Worm (Caenorhabditis elegans) whole organism, L4 larva: Measurements from ENCODE around the gene C39B5.10.

ENCODE experiments used
- F26F4.8 ChIP-seq: fragments of 200-800 bp; sonication (Bioruptor generic); conservative IDR thresholded peaks from 2 replicates; pipeline ENCODE4 v1.3.6; 2022; ENCODE audit warnings: missing genetic modification characterization, missing compliant biosample characterization
- F44E2.7 ChIP-seq: fragments of 200-800 bp; sonication (Bioruptor generic); IDR thresholded peaks from 2 replicates; pipeline ENCODE4 v2.1.2; 2022; ENCODE audit warnings: missing genetic modification characterization, missing compliant biosample characterization
- Y48G9A.11 ChIP-seq: fragments of 200-800 bp; sonication (Bioruptor generic); IDR thresholded peaks from 2 replicates; pipeline ENCODE4 v1.3.6; 2022; ENCODE audit warnings: missing genetic modification reagents, missing genetic modification characterization, missing compliant biosample characterization
- Y75B8A.6 ChIP-seq: fragments of 200-800 bp; sonication (Bioruptor generic); IDR thresholded peaks from 2 replicates; pipeline ENCODE4 v1.3.6; 2022; ENCODE audit warnings: missing genetic modification reagents, missing genetic modification characterization, missing compliant biosample characterization
- ama-1 ChIP-seq: fragments of 150-350 bp; optimal IDR thresholded peaks from 2 replicates; lab custom pipeline; 2014; ENCODE audit warnings: inconsistent platforms, mixed read lengths
- ceh-28 ChIP-seq: fragments of 150-350 bp; optimal IDR thresholded peaks from 2 replicates; lab custom pipeline; 2014; ENCODE audit warnings: missing biosample characterization, missing genetic modification reagents, missing genetic modification characterization
- ceh-44 ChIP-seq: fragments of 200-800 bp; sonication (Bioruptor generic); IDR thresholded peaks from 2 replicates; pipeline ENCODE4 v1.3.6; 2022; ENCODE audit warnings: missing genetic modification reagents, missing genetic modification characterization, missing compliant biosample characterization
- ceh-62 ChIP-seq: sonication (generic microtip); optimal IDR thresholded peaks from 2 replicates; lab custom pipeline; 2017; ENCODE audit warnings: missing biosample characterization, missing genetic modification characterization
- ctbp-1 ChIP-seq: fragments of 200-800 bp; sonication (Bioruptor generic); IDR thresholded peaks from 2 replicates; pipeline ENCODE4 v1.3.6; 2022; ENCODE audit warnings: missing genetic modification reagents, missing genetic modification characterization, missing compliant biosample characterization
- daf-19 ChIP-seq: fragments of 200-800 bp; sonication (Bioruptor generic); conservative IDR thresholded peaks from 2 replicates; pipeline ENCODE4 v1.3.6; 2022; ENCODE audit warnings: missing genetic modification characterization, missing compliant biosample characterization
- dmd-9 ChIP-seq: fragments of 200-800 bp; sonication (Bioruptor generic); IDR thresholded peaks from 2 replicates; pipeline ENCODE4 v1.3.6; 2022; ENCODE audit warnings: missing genetic modification reagents, missing genetic modification characterization, missing compliant biosample characterization
- dve-1 ChIP-seq: sonication (generic microtip); optimal IDR thresholded peaks from 2 replicates; lab custom pipeline; 2017; ENCODE audit warnings: antibody characterized with exemption, mild to moderate bottlenecking, missing genetic modification characterization, missing compliant biosample characterization; ENCODE audit not compliant: insufficient read depth
- fkh-10 ChIP-seq: fragments of 150-350 bp; optimal IDR thresholded peaks from 2 replicates; lab custom pipeline; 2014; ENCODE audit warnings: missing biosample characterization, missing genetic modification reagents, missing genetic modification characterization
- hlh-11 ChIP-seq: fragments of 200-800 bp; sonication (Bioruptor generic); optimal IDR thresholded peaks from 2 replicates; lab custom pipeline; 2018; ENCODE audit warnings: mild to moderate bottlenecking, missing genetic modification characterization, missing compliant biosample characterization
- hlh-30 ChIP-seq: sonication (generic microtip); optimal IDR thresholded peaks from 2 replicates; lab custom pipeline; 2017; ENCODE audit warnings: antibody characterized with exemption, mild to moderate bottlenecking, missing genetic modification characterization, missing compliant biosample characterization; ENCODE audit not compliant: insufficient read depth
- lin-38 ChIP-seq: fragments of 200-800 bp; sonication (Bioruptor generic); IDR thresholded peaks from 2 replicates; pipeline ENCODE4 v1.3.6; 2022; ENCODE audit warnings: missing genetic modification reagents, missing genetic modification characterization, missing compliant biosample characterization
- lsy-2 ChIP-seq, 2 experiments: fragments of 150-350 bp in 1 of 2; sonication (generic microtip) in 1 of 2; optimal IDR thresholded peaks; 2 replicates each; lab custom pipeline; 2014 to 2017; ENCODE audit warnings: missing biosample characterization in 2 of 2, missing genetic modification characterization in 2 of 2
- madf-5 ChIP-seq, 2 experiments: fragments of 200-800 bp; sonication (Bioruptor generic); IDR thresholded peaks; 2 replicates each; pipeline ENCODE4 v1.3.6; 2022; ENCODE audit warnings: missing compliant biosample characterization in 2 of 2, missing genetic modification characterization in 2 of 2
- mdl-1 ChIP-seq, 2 experiments: fragments of 150-350 bp in 1 of 2; sonication (generic microtip) in 1 of 2; optimal IDR thresholded peaks; 2 replicates each; lab custom pipeline; 2014 to 2017; ENCODE audit warnings: missing biosample characterization in 2 of 2, missing genetic modification characterization in 2 of 2
- mxl-2 ChIP-seq: fragments of 200-800 bp; sonication (Bioruptor generic); conservative IDR thresholded peaks from 2 replicates; pipeline ENCODE4 v1.3.6; 2022; ENCODE audit warnings: missing genetic modification reagents, missing genetic modification characterization, missing compliant biosample characterization
- mxl-3 ChIP-seq: fragments of 200-800 bp; sonication (Bioruptor generic); optimal IDR thresholded peaks from 2 replicates; lab custom pipeline; 2018; ENCODE audit warnings: mild to moderate bottlenecking, missing genetic modification characterization, missing compliant biosample characterization
- nhr-10 ChIP-seq: fragments of 150-350 bp; optimal IDR thresholded peaks from 2 replicates; lab custom pipeline; 2014; ENCODE audit warnings: missing biosample characterization, missing genetic modification characterization
- nhr-111 ChIP-seq: fragments of 200-800 bp; sonication (Bioruptor generic); optimal IDR thresholded peaks from 2 replicates; lab custom pipeline; 2018; ENCODE audit warnings: mild to moderate bottlenecking, missing genetic modification characterization, missing compliant biosample characterization
- nhr-237 ChIP-seq: sonication (generic microtip); optimal IDR thresholded peaks from 2 replicates; lab custom pipeline; 2017; ENCODE audit warnings: missing biosample characterization, missing genetic modification characterization
- nhr-28 ChIP-seq: fragments of 150-350 bp; optimal IDR thresholded peaks from 2 replicates; lab custom pipeline; 2014; ENCODE audit warnings: missing biosample characterization, missing genetic modification characterization
- nhr-41 ChIP-seq: fragments of 200-800 bp; sonication (Bioruptor generic); IDR thresholded peaks from 2 replicates; pipeline ENCODE4 v1.3.6; 2022; ENCODE audit warnings: missing genetic modification reagents, missing genetic modification characterization, missing compliant biosample characterization
- pqm-1 ChIP-seq: sonication (generic microtip); optimal IDR thresholded peaks from 2 replicates; lab custom pipeline; 2017; ENCODE audit warnings: missing biosample characterization, missing genetic modification characterization
- sdz-12 ChIP-seq: fragments of 200-800 bp; sonication (Bioruptor generic); optimal IDR thresholded peaks from 2 replicates; lab custom pipeline; 2018; ENCODE audit warnings: mild to moderate bottlenecking, missing genetic modification characterization, missing compliant biosample characterization
- set-16 ChIP-seq: fragments of 200-800 bp; sonication (Bioruptor generic); IDR thresholded peaks from 2 replicates; pipeline ENCODE4 v1.3.6; 2022; ENCODE audit warnings: missing genetic modification reagents, missing genetic modification characterization, missing compliant biosample characterization
- snpc-4 ChIP-seq: fragments of 150-350 bp; optimal IDR thresholded peaks from 2 replicates; lab custom pipeline; 2014; ENCODE audit warnings: missing biosample characterization, missing genetic modification characterization
- spr-3 ChIP-seq: fragments of 200-800 bp; sonication (Bioruptor generic); optimal IDR thresholded peaks from 2 replicates; lab custom pipeline; 2018; ENCODE audit warnings: mild to moderate bottlenecking, missing genetic modification characterization, missing compliant biosample characterization
- unc-39 ChIP-seq: sonication (generic microtip); optimal IDR thresholded peaks from 2 replicates; lab custom pipeline; 2017; ENCODE audit warnings: missing biosample characterization, missing genetic modification characterization
- zfp-2 ChIP-seq: sonication (generic microtip); optimal IDR thresholded peaks from 2 replicates; lab custom pipeline; 2016; ENCODE audit warnings: mild to moderate bottlenecking, missing genetic modification characterization, missing compliant biosample characterization
- zip-2 ChIP-seq: fragments of 150-350 bp; optimal IDR thresholded peaks from 2 replicates; lab custom pipeline; 2014; ENCODE audit warnings: missing biosample characterization, missing genetic modification characterization
- ztf-11 ChIP-seq: fragments of 150-350 bp; optimal IDR thresholded peaks from 2 replicates; lab custom pipeline; 2014; ENCODE audit warnings: missing biosample characterization, missing genetic modification characterization
- ztf-7 ChIP-seq: fragments of 150-350 bp; optimal IDR thresholded peaks from 2 replicates; lab custom pipeline; 2014; ENCODE audit warnings: missing biosample characterization, missing genetic modification characterization

C39B5.10 gene

ce11 chrIII:2272732-2273131 is 33.3 kb upstream of the C39B5.10 start, which contains the start of gene fbxa-39:
Gene fbxa-39, plus strand, starts transcription at chrIII:2273032.
- TF ChIP-seq zip-2 (tag; lab: Kevin White, UChicago) (no peak), ama-1 (lab: Kevin White, UChicago) (no peak), nhr-111 (GFP tag; lab: Kevin White, UChicago) (no peak), zfp-2 (no peak), Y75B8A.6 (no peak), ceh-62 (tag; lab: Kevin White, UChicago) (no peak), mxl-2 (no peak), hlh-30 (tag; lab: Kevin White, UChicago) (no peak), sdz-12 (no peak), unc-39 (tag; lab: Kevin White, UChicago) (no peak), ctbp-1 (GFP tag; lab: Robert Waterston, UW) (no peak), madf-5 (GFP tag; IDR thresholded peaks at IDR 0.05; lab: Robert Waterston, UW) (no peak), lsy-2 (tag; optimal IDR thresholded peaks at IDR 0.05; lab: Kevin White, UChicago) (no peak), F44E2.7 (no peak), fkh-10 (GFP tag; lab: Kevin White, UChicago) (no peak), mxl-3 (no peak), pqm-1 (tag; lab: Kevin White, UChicago) (no peak), dve-1 (tag; lab: Kevin White, UChicago) (no peak), dmd-9 (GFP tag; lab: Robert Waterston, UW) (no peak), Y48G9A.11 (GFP tag; lab: Robert Waterston, UW) (no peak)

- TF ChIP-seq hlh-11 (tag; lab: Kevin White, UChicago) (no peak), mdl-1 (tag; optimal IDR thresholded peaks at IDR 0.05; lab: Kevin White, UChicago) (no peak), pqm-1 (tag; lab: Kevin White, UChicago) (peak; percentile 5), ztf-7 (tag; lab: Kevin White, UChicago) (no peak), nhr-41 (GFP tag; lab: Robert Waterston, UW) (no peak)
Measured at ce11 chrIII:2272075-2272474, 32.6 kb upstream of the C39B5.10 start, which contains the start of gene fbxa-48. Gene fbxa-48, minus strand, starts transcription at chrIII:2272175.

ce11 chrIII:2271016-2271590 is 31.7 kb upstream of the C39B5.10 start:
- peak; percentile 67 for TF ChIP-seq lin-38 (GFP tag; lab: Robert Waterston, UW)

DNA sequence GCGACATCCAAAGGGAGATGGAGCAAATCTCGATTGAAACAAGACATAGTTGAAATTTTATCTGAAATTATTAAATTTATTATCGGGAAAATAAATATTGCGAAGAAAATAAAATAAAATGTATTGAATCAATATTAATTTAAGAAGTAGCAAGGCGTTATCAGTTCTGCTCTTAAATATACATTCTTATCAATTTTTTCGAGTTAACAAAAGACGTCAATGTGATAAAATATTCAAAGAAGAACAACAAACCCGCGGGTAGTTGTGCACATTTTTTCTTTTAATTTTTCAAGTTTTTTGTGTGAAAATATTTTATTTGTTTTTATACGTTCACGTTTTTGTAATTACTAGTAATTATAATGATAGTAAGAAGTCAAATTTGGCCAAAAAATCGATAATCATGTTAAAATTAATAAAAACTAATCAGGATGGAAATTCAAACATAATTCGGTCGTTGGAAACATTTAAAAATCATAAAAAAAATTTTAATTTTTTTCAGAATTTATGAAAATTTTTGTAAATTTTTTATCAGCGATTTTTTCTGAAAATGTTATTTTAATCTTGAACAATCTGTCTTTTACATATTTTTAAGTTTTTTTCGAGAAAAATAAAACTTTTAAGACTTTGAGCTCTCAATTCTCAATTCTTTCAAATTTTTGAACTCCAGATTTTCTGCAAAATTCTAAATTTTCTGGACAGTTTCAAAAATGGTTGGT is 26.7 kb upstream of the C39B5.10 start, which contains the start of gene fbxa-9:
TSS of gene fbxa-9 (plus strand) at position 666 of the 716 bp plus-strand sequence.
- TF ChIP-seq nhr-10 (tag; lab: Kevin White, UChicago) (no peak), snpc-4 (no peak), ztf-11 (tag; lab: Kevin White, UChicago) (no peak), hlh-11 (tag; lab: Kevin White, UChicago) (no peak), nhr-237 (tag; lab: Kevin White, UChicago) (no peak), set-16 (no peak), ztf-7 (tag; lab: Kevin White, UChicago) (no peak), lin-38 (GFP tag; lab: Robert Waterston, UW) (no peak), daf-19 (GFP tag; lab: Robert Waterston, UW) (no peak), hlh-30 (tag; lab: Kevin White, UChicago) (no peak), spr-3 (GFP tag; lab: Kevin White, UChicago) (no peak), ceh-44 (GFP tag; lab: Robert Waterston, UW) (no peak), F26F4.8 (GFP tag; lab: Robert Waterston, UW) (no peak), pqm-1 (tag; lab: Kevin White, UChicago) (peak; percentile 55), ceh-28 (tag; lab: Kevin White, UChicago) (no peak), nhr-28 (tag; lab: Kevin White, UChicago) (peak; percentile 42), zip-2 (tag; lab: Kevin White, UChicago) (no peak)
- TF ChIP-seq, all 104 proteins: peak for 2
